Worm (Caenorhabditis elegans): ENCODE results near the gene str-52.

The str-52 gene

ce11 chrV:2095772-2096171 lies 50.2 kb downstream of the str-52 start, which contains the start of gene clec-207:
TSS of gene clec-207 (plus strand) at chrV:2096072.
- no peak for TF ChIP-seq him-1 (tag; optimal IDR thresholded peaks at IDR 0.05)

Measured in whole organism, L4/young adult.